Worm (Caenorhabditis elegans) whole organism, L1 larva: ENCODE results near the gene pcp-1.

Source experiments
- aly-2 ChIP-seq: fragments of 150-350 bp; optimal IDR thresholded peaks from 2 replicates; lab custom pipeline; 2014; ENCODE audit warnings: missing biosample characterization, missing genetic modification characterization
- ceh-90 ChIP-seq: sonication (generic microtip); optimal IDR thresholded peaks from 2 replicates; lab custom pipeline; 2016; ENCODE audit warnings: missing genetic modification characterization, missing compliant biosample characterization
- fkh-10 ChIP-seq: sonication (generic microtip); optimal IDR thresholded peaks from 2 replicates; lab custom pipeline; 2017; ENCODE audit warnings: missing biosample characterization, missing genetic modification reagents, missing genetic modification characterization
- lin-35 ChIP-seq, 2 experiments: fragments of 150-350 bp; optimal IDR thresholded peaks; 2 replicates each; lab custom pipeline; 2014; ENCODE audit warnings: missing biosample characterization in 2 of 2, missing genetic modification characterization in 2 of 2, missing genetic modification reagents in 2 of 2
- nhr-84 ChIP-seq: sonication (generic microtip); optimal IDR thresholded peaks from 2 replicates; lab custom pipeline; 2017; ENCODE audit warnings: missing biosample characterization, missing genetic modification characterization
- unc-62 ChIP-seq: fragments of 150-350 bp; optimal IDR thresholded peaks from 2 replicates; lab custom pipeline; 2014; ENCODE audit warnings: missing biosample characterization, missing genetic modification reagents, missing genetic modification characterization
- vab-15 ChIP-seq: sonication (generic microtip); optimal IDR thresholded peaks from 2 replicates; lab custom pipeline; 2017; ENCODE audit warnings: missing genotype, mild to moderate bottlenecking, missing genetic modification characterization, missing compliant biosample characterization
- xbp-1 ChIP-seq: sonication (generic microtip); optimal IDR thresholded peaks from 2 replicates; lab custom pipeline; 2016; ENCODE audit warnings: missing genetic modification characterization, missing compliant biosample characterization

DNA sequence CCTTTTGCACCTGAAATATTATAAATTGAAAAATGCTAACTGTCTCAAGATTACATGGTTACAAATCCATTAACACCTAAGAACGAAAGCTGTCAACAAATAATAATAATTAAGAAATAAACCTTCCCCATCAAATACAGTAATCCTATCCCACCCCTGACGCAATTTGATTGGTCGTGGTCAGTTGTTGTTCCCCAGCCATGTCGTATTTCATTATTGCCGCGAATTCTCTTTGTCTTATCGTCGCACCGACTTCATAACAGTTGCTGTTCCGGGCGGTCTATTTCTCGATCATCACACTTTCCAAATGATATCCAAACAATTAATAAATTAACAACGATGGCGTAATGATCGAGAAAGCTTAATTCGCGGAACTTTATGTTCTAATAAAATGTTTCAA lies 19.8 kb downstream of the pcp-1 start:
- TF ChIP-seq nhr-84 (no peak), aly-2 (no peak), vab-15 (tag; lab: Kevin White, UChicago) (no peak), fkh-10 (GFP tag; lab: Kevin White, UChicago) (no peak), ceh-90 (tag; lab: Kevin White, UChicago) (no peak), xbp-1 (no peak), lin-35 (GFP tag; optimal IDR thresholded peaks at IDR 0.05; lab: Kevin White, UChicago) (no peak), unc-62 (GFP tag; lab: Kevin White, UChicago) (no peak)
